Fruit fly (Drosophila melanogaster) S2 (cell line): ENCODE measurements around the gene Dif.

ENCODE experiments used
- CG8478 ChIP-seq: fragments of >200 bp; optimal IDR thresholded peaks from 2 replicates; lab custom pipeline; 2018
- CTCF ChIP-seq, 2 experiments: fragments of >200 bp; optimal IDR thresholded peaks; 2 replicates each; lab custom pipeline; 2018

Gene Dif

DNA sequence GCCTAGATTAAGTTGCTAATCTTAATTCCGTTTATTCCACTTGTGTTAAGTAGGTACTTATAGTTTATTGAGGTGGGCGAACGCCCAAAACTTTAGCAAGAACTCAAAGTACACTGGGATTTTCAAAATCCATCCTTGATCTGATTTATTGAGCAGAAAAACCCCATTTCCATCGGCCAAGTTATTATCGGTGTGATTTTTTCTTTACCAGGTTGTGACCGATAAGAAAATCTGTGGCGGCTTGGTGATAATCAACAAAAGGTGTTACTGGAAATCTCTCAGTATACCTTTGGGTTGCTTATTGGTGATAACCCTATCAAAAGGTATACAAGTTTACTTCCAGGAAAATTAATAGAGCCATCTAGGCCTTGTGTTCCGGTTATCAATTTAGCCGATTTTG lies 12.5 kb downstream of the Dif start:
- no peak for TF ChIP-seq CG8478 (lab: Kevin White, UChicago)
- TF ChIP-seq CTCF (optimal IDR thresholded peaks at IDR 0.05; lab: Kevin White, UChicago) = no peak

DNA sequence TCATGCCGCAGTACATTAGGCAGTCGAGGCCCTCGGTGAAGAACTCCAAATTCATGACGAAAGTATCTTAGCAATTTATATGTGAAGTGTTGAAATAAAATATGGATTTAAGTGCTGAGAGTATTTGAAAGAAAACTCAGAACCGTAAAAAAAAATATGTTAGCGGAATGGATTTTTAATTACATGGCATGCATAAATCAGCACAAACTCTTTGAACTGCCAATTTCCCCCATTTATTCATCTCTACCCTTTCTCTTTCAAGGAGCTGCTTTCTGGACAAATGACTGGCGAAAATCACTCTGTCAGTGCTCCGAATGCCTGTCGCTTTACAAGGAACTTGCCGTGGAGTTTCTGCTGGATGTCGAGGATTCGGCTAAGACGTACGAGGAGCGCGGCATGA lies 20.4 kb downstream of the Dif start, which contains the start of gene Rsph9:
Gene Rsph9 (minus strand): TSS at position 101 of the 400 bp plus-strand sequence.
- TF ChIP-seq CG8478 (lab: Kevin White, UChicago) = no peak
- no peak for TF ChIP-seq CTCF (optimal IDR thresholded peaks at IDR 0.05; lab: Kevin White, UChicago)

- no peak for TF ChIP-seq CTCF (optimal IDR thresholded peaks at IDR 0.05; lab: Kevin White, UChicago)
- no peak for TF ChIP-seq CG8478 (lab: Kevin White, UChicago)
Measured at dm6 chr2L:17410358-17410757, 22.6 kb downstream of the Dif start, which contains the start of the genes Polr2J and CG15141. Gene Polr2J (minus strand): TSS chr2L:17410406. Gene CG15141 (plus strand): TSS chr2L:17410641.

- no peak for TF ChIP-seq CTCF (optimal IDR thresholded peaks at IDR 0.05; lab: Kevin White, UChicago)
- no peak for TF ChIP-seq CG8478 (lab: Kevin White, UChicago)
Measured at dm6 chr2L:17402493-17402892, 30.5 kb downstream of the Dif start.

- TF ChIP-seq CTCF (optimal IDR thresholded peaks at IDR 0.05; lab: Kevin White, UChicago) (no peak), CG8478 (lab: Kevin White, UChicago) (no peak)
Measured at dm6 chr2L:17397372-17397771, 35.6 kb downstream of the Dif start.

DNA sequence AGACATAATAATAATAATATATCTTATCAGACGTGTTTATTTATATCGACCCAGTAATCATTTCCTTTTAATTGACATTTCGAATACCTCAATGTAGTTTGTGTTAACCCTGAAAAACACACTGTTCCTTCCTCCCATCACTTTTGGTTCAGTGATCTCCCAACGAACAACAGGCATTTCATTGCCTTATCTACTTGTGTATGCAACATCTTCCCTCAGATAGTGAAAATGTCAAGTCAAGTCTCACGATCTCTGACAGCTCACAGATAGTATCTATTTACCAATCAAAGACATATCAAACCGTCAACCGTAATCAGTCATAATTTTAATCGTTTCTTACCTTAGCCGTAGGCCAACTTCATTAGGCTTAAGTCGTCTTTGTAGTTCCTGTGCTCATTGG lies 38.0 kb downstream of the Dif start:
- no peak for TF ChIP-seq CG8478 (lab: Kevin White, UChicago)
- TF ChIP-seq CTCF (optimal IDR thresholded peaks at IDR 0.05; lab: Kevin White, UChicago) = no peak

dm6 chr2L:17390782-17391181 lies 42.2 kb downstream of the Dif start:
- TF ChIP-seq CG8478 (lab: Kevin White, UChicago) = no peak
- TF ChIP-seq CTCF (optimal IDR thresholded peaks at IDR 0.05; lab: Kevin White, UChicago) = no peak

DNA sequence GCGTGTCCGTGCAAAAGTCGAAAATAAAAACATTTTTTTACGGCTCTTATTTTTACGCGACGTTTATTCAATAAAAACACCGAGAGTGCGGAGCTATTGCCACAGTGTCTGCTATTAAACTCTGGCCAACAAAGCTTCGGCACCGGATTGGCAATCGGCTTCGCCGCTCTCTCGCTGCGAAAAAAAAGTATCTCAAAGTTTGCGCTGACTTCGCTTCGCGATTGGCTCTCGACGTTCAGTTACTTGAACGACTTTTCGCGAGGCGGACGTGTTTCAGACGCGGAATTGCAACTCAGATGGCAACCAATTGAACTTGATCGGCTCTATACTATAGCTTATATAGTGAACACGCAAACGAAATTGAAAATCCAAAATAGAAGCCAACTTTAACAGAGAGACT lies 43.9 kb downstream of the Dif start:
- TF ChIP-seq CG8478 (lab: Kevin White, UChicago) (no peak), CTCF (optimal IDR thresholded peaks at IDR 0.05; lab: Kevin White, UChicago) (no peak)

dm6 chr2L:17387735-17388367 lies 45.1 kb downstream of the Dif start:
- TF ChIP-seq CTCF (optimal IDR thresholded peaks at IDR 0.05; lab: Kevin White, UChicago) (no peak), CG8478 (lab: Kevin White, UChicago) (no peak)

DNA sequence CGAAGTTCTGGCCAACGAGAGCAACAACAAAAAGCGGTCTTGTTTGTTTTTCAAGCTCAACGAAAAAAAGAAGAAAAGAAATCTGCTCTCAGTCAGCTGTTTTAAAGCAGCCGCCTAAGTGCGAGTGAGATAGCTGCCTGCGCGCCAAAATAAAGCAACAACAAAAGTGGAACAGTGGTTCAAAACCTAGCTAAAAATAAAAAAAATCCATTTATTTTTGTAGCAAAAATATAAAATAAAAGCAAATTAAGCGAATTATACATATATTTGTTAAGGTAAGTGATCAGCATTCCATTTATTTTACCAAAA lies 47.8 kb downstream of the Dif start:
- TF ChIP-seq CTCF (optimal IDR thresholded peaks at IDR 0.05; lab: Kevin White, UChicago) = no peak
- no peak for TF ChIP-seq CG8478 (lab: Kevin White, UChicago)

dm6 chr2L:17384331-17385220 lies 48.4 kb downstream of the Dif start, which contains the start of gene CLIP-190:
Gene CLIP-190 (plus strand): TSS chr2L:17384700.
- TF ChIP-seq CTCF (optimal IDR thresholded peaks at IDR 0.05; lab: Kevin White, UChicago) (peak in 1 of 2 experiments; percentile 32), CG8478 (lab: Kevin White, UChicago) (no peak)

DNA sequence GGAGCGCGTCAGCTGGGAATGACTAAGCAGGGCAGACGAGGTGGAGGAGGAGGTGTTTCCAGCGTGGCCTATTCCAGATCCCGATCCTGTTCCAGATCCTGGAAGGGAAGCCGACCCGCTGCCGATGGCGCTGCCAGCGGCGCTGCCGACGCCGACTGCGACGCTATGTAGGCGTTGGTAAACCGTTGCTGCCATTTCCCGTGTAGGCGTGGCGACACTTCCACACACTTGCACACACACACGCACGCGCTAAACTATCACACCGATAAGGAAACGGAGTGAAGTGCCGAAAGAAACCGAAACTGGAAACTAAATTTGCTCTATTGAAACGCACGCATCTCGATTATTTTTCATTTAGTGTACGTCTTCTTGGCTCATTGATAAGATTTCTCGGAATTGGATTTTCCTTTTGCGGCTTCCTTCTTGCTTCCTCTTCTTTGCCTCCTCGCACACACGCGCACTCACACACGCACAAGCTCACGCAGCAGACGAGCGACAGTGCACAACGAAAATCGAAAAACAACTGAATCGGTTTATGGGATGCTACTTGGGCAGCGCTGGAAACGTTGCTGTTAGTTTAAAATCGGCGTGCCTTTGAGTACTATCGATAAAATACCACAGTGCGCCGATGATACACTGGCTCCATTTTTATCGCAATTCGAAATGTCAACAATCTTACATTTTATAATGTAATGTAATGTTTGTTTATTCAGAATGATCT lies 49.2 kb downstream of the Dif start, which contains the start of gene Lrch:
Gene Lrch (minus strand): TSS at position 528 of the 721 bp plus-strand sequence.
- no peak for TF ChIP-seq CG8478 (lab: Kevin White, UChicago)
- TF ChIP-seq CTCF (optimal IDR thresholded peaks at IDR 0.05; lab: Kevin White, UChicago) = peak; percentile 22

DNA sequence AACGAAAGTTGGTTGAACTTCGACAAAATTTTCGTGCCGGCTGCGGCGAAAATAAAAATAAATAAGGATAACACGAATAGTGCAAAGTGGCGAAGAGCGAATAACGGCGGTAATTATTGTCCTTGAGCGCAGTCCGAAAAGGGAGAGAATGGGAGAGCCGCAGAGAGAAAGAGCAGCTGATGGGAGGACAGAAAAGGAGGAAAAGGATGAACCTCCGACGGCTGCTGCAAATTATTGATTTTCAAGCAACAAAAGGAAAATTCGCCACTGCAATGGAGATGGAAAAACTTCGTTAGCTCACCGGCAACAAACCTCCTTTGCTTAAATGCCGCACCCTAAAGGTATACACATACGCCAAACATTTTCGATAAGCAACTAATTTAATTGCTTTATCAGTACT lies 50.2 kb downstream of the Dif start:
- TF ChIP-seq CG8478 (lab: Kevin White, UChicago) (no peak), CTCF (optimal IDR thresholded peaks at IDR 0.05; lab: Kevin White, UChicago) (no peak)

- no peak for TF ChIP-seq CTCF (optimal IDR thresholded peaks at IDR 0.05; lab: Kevin White, UChicago)
- no peak for TF ChIP-seq CG8478 (lab: Kevin White, UChicago)
Measured at dm6 chr2L:17382318-17382717, 50.6 kb downstream of the Dif start.
